Fruit fly (Drosophila melanogaster) whole organism, pupa: ENCODE measurements around the gene AsnS.
A peak's percentile ranks its signal among the peaks of the same experiment; 100 is the strongest.

ENCODE experiments used
- CG10348 ChIP-seq: fragments of 200-800 bp; sonication (Bioruptor generic); IDR thresholded peaks from 2 replicates; pipeline ENCODE4 v1.3.6; 2022; ENCODE audit warnings: missing biosample characterization, missing genetic modification characterization
- CG12605 ChIP-seq: fragments of 200-800 bp; sonication (Bioruptor generic); IDR thresholded peaks from 2 replicates; pipeline ENCODE4 v1.3.6; 2022; ENCODE audit warnings: missing biosample characterization, missing genetic modification characterization
- CG13204 ChIP-seq: fragments of 200-800 bp; sonication (Bioruptor generic); optimal IDR thresholded peaks from 2 replicates; lab custom pipeline; 2018; ENCODE audit warnings: missing biosample characterization, mild to moderate bottlenecking, missing genetic modification characterization, moderate library complexity
- CG14655 ChIP-seq: fragments of 200-800 bp; sonication (Bioruptor generic); optimal IDR thresholded peaks from 3 replicates; lab custom pipeline; 2017; ENCODE audit warnings: mild to moderate bottlenecking, missing biosample characterization, missing genetic modification reagents, missing genetic modification characterization
- CG15710 ChIP-seq: fragments of 200-800 bp; sonication (Bioruptor generic); optimal IDR thresholded peaks from 2 replicates; lab custom pipeline; 2018; ENCODE audit warnings: missing biosample characterization, mild to moderate bottlenecking, missing genetic modification characterization, moderate library complexity
- CG17806 ChIP-seq: fragments of 200-800 bp; sonication (Bioruptor generic); optimal IDR thresholded peaks from 2 replicates; lab custom pipeline; 2018; ENCODE audit warnings: missing biosample characterization, mild to moderate bottlenecking, missing genetic modification characterization, moderate library complexity
- CG32121 ChIP-seq: fragments of 200-800 bp; sonication (Bioruptor generic); IDR thresholded peaks from 2 replicates; pipeline ENCODE4 v1.3.6; 2022; ENCODE audit warnings: missing biosample characterization, missing genetic modification characterization
- CG34367 ChIP-seq: fragments of 200-800 bp; sonication (Bioruptor generic); optimal IDR thresholded peaks from 2 replicates; lab custom pipeline; 2018; ENCODE audit warnings: missing biosample characterization, mild to moderate bottlenecking, missing genetic modification characterization
- CG4496 ChIP-seq: fragments of 200-800 bp; sonication (Bioruptor generic); IDR thresholded peaks from 3 replicates; pipeline ENCODE4 v1.3.6; 2022; ENCODE audit warnings: missing biosample characterization, missing genetic modification characterization
- CG8159 ChIP-seq: fragments of 200-800 bp; sonication (Bioruptor generic); optimal IDR thresholded peaks from 3 replicates; lab custom pipeline; 2018; ENCODE audit warnings: missing biosample characterization, mild to moderate bottlenecking, missing genetic modification characterization, moderate library complexity
- CG8301 ChIP-seq: fragments of 200-800 bp; sonication (Bioruptor generic); optimal IDR thresholded peaks from 2 replicates; lab custom pipeline; 2018; ENCODE audit warnings: missing biosample characterization, mild to moderate bottlenecking, missing genetic modification characterization
- CG9948 ChIP-seq: fragments of 200-800 bp; sonication (Bioruptor generic); optimal IDR thresholded peaks from 2 replicates; lab custom pipeline; 2018; ENCODE audit warnings: missing biosample characterization, mild to moderate bottlenecking, missing genetic modification characterization, moderate library complexity
- D1 ChIP-seq: fragments of 200-800 bp; sonication (Bioruptor generic); optimal IDR thresholded peaks from 2 replicates; lab custom pipeline; 2018; ENCODE audit warnings: missing biosample characterization, mild to moderate bottlenecking, missing genetic modification characterization, moderate library complexity
- EcR ChIP-seq: fragments of 200-800 bp; sonication (Bioruptor generic); optimal IDR thresholded peaks from 3 replicates; lab custom pipeline; 2019; ENCODE audit warnings: missing biosample characterization, missing genetic modification characterization, mild to moderate bottlenecking, moderate library complexity, missing genetic modification reagents
- Ets98B ChIP-seq: fragments of 200-800 bp; sonication (Bioruptor generic); IDR thresholded peaks from 2 replicates; pipeline ENCODE4 v1.3.6; 2022; ENCODE audit warnings: missing biosample characterization, missing genetic modification characterization
- Pif1A ChIP-seq: fragments of 200-800 bp; sonication (Bioruptor generic); optimal IDR thresholded peaks from 3 replicates; lab custom pipeline; 2016; ENCODE audit warnings: missing biosample characterization, missing genetic modification characterization
- Pif1B ChIP-seq: fragments of 200-800 bp; sonication (Bioruptor generic); optimal IDR thresholded peaks from 3 replicates; lab custom pipeline; 2016; ENCODE audit warnings: missing biosample characterization, missing genetic modification characterization
- Snoo ChIP-seq: fragments of 200-800 bp; sonication (Bioruptor generic); optimal IDR thresholded peaks from 3 replicates; lab custom pipeline; 2017; ENCODE audit warnings: missing biosample characterization, mild to moderate bottlenecking, missing genetic modification characterization, inconsistent platforms
- fd96Ca ChIP-seq: fragments of 200-800 bp; sonication (Bioruptor generic); IDR thresholded peaks from 3 replicates; pipeline ENCODE4 v1.3.6; 2022; ENCODE audit warnings: missing biosample characterization, missing genetic modification characterization
- gl ChIP-seq: fragments of 200-800 bp; sonication (Bioruptor generic); optimal IDR thresholded peaks from 2 replicates; lab custom pipeline; 2018; ENCODE audit warnings: missing biosample characterization, mild to moderate bottlenecking, missing genetic modification characterization
- rn ChIP-seq: fragments of 200-800 bp; sonication (Bioruptor generic); IDR thresholded peaks from 2 replicates; pipeline ENCODE4 v1.3.6; 2022; ENCODE audit warnings: missing biosample characterization, missing genetic modification characterization

AsnS gene

dm6 chr3L:21202029-21202776 lies 29.3 kb downstream of the AsnS start:
- TF ChIP-seq D1 (tag; lab: Kevin White, UChicago) = peak; percentile 52
- TF ChIP-seq CG10348 (GFP tag; lab: Robert Waterston, UW) = no peak
- TF ChIP-seq CG14655 (GFP tag; lab: Kevin White, UChicago) = peak; percentile 11
- no peak for TF ChIP-seq rn
- TF ChIP-seq EcR (GFP tag; lab: Kevin White, UChicago) = peak; percentile 72

- TF ChIP-seq Snoo = no peak
- TF ChIP-seq gl = no peak
- 0 out of 2 replicates have a peak, but pooled peaks have one; percentile 22 for TF ChIP-seq CG32121
- TF ChIP-seq CG10348 (GFP tag; lab: Robert Waterston, UW) = no peak
- TF ChIP-seq CG15710 (tag; lab: Kevin White, UChicago) = no peak
- peak; percentile 37 for TF ChIP-seq EcR (GFP tag; lab: Kevin White, UChicago)
- no peak for TF ChIP-seq CG34367 (tag; lab: Kevin White, UChicago)
Measured at dm6 chr3L:21202777-21203282, 29.9 kb downstream of the AsnS start, which contains the start of the genes Targ1, CG10512 and Targ2. Targ1 (minus strand) TSS chr3L:21202882. CG10512 (plus strand) TSS chr3L:21202920. Targ2 (minus strand) TSS chr3L:21203232.

dm6 chr3L:21204581-21205495 lies 31.9 kb downstream of the AsnS start:
- TF ChIP-seq CG8301 (tag; lab: Kevin White, UChicago) = no peak
- TF ChIP-seq Pif1B (GFP tag; lab: Kevin White, UChicago) = no peak
- no peak for TF ChIP-seq CG15710 (tag; lab: Kevin White, UChicago)
- TF ChIP-seq fd96Ca (GFP tag; lab: Robert Waterston, UW) = no peak
- no peak for TF ChIP-seq CG8159 (tag; lab: Kevin White, UChicago)
- TF ChIP-seq CG10348 (GFP tag; lab: Robert Waterston, UW) = no peak
- TF ChIP-seq D1 (tag; lab: Kevin White, UChicago) = no peak
- no peak for TF ChIP-seq CG13204
- TF ChIP-seq Pif1A = no peak
- no peak for TF ChIP-seq CG9948 (tag; lab: Kevin White, UChicago)
- no peak for TF ChIP-seq EcR (GFP tag; lab: Kevin White, UChicago)
- TF ChIP-seq CG32121 = no peak
- TF ChIP-seq Ets98B (GFP tag; lab: Robert Waterston, UW) = no peak

- TF ChIP-seq CG15710 (tag; lab: Kevin White, UChicago) = no peak
- no peak for TF ChIP-seq Snoo
- TF ChIP-seq rn = no peak
- TF ChIP-seq CG8159 (tag; lab: Kevin White, UChicago) = no peak
- no peak for TF ChIP-seq CG32121
- TF ChIP-seq CG12605 (GFP tag; lab: Robert Waterston, UW) = no peak
- TF ChIP-seq CG13204 = no peak
- no peak for TF ChIP-seq Pif1A
- TF ChIP-seq CG17806 (tag; lab: Kevin White, UChicago) = no peak
- TF ChIP-seq CG9948 (tag; lab: Kevin White, UChicago) = no peak
Measured at dm6 chr3L:21205496-21205824, 32.5 kb downstream of the AsnS start.

dm6 chr3L:21206486-21206885 lies 33.6 kb downstream of the AsnS start:
- no peak for TF ChIP-seq CG14655 (GFP tag; lab: Kevin White, UChicago)
- no peak for TF ChIP-seq gl
- TF ChIP-seq fd96Ca (GFP tag; lab: Robert Waterston, UW) = no peak
- no peak for TF ChIP-seq D1 (tag; lab: Kevin White, UChicago)
- TF ChIP-seq CG15710 (tag; lab: Kevin White, UChicago) = no peak
- TF ChIP-seq Pif1B (GFP tag; lab: Kevin White, UChicago) = no peak
- TF ChIP-seq CG8159 (tag; lab: Kevin White, UChicago) = no peak
- no peak for TF ChIP-seq CG12605 (GFP tag; lab: Robert Waterston, UW)

- TF ChIP-seq CG15710 (tag; lab: Kevin White, UChicago) (no peak), CG12605 (GFP tag; lab: Robert Waterston, UW) (0 out of 2 replicates have a peak, but pooled peaks have one; percentile 12), Pif1B (GFP tag; lab: Kevin White, UChicago) (no peak), fd96Ca (GFP tag; lab: Robert Waterston, UW) (no peak), CG4496 (peak; percentile 43; the same call in 1 of the 3 replicates), CG14655 (GFP tag; lab: Kevin White, UChicago) (no peak), CG13204 (no peak)
Measured at dm6 chr3L:21209921-21210532, 37.1 kb downstream of the AsnS start, which contains the start of the genes CG10510 and CG10508. CG10510 (minus strand) TSS chr3L:21210084. CG10508 (plus strand) TSS chr3L:21210215.
